Worm (Caenorhabditis elegans): ENCODE measurements around the gene R03G8.1.

The R03G8.1 gene

ce11 chrX:13084273-13084672, at the start of gene R03G8.1:
R03G8.1 (plus strand) TSS chrX:13084573.
- TF ChIP-seq vab-7 (GFP tag; IDR thresholded peaks at IDR 0.05): no peak
- no peak for TF ChIP-seq dpl-1 (GFP tag; optimal IDR thresholded peaks at IDR 0.05)
- no peak for TF ChIP-seq lin-39 (tag; optimal IDR thresholded peaks at IDR 0.05)
- no peak for TF ChIP-seq nhr-25 (tag; optimal IDR thresholded peaks at IDR 0.05; ENCODE audit: borderline replicate concordance, insufficient read depth)
- TF ChIP-seq mep-1 (tag; optimal IDR thresholded peaks at IDR 0.05): no peak
- TF ChIP-seq rbr-2 (tag; optimal IDR thresholded peaks at IDR 0.05): no peak
- TF ChIP-seq R02D3.7 (tag; optimal IDR thresholded peaks at IDR 0.05): no peak

ce11 chrX:13038791-13039190, 45.6 kb upstream of the R03G8.1 start:
- TF ChIP-seq nhr-76 (tag; optimal IDR thresholded peaks at IDR 0.05): no peak
- TF ChIP-seq duxl-1 (tag; optimal IDR thresholded peaks at IDR 0.05; ENCODE audit: poor library complexity): peak; percentile 11
- TF ChIP-seq pha-4 (GFP tag; IDR thresholded peaks at IDR 0.05): peak; percentile 69; the same call in 1 of the 2 replicates
- TF ChIP-seq pha-4 (tag; optimal IDR thresholded peaks at IDR 0.05): no peak
- TF ChIP-seq lin-39 (tag; optimal IDR thresholded peaks at IDR 0.05): no peak
- peak; percentile 70; the same call in 1 of the 2 replicates for TF ChIP-seq tra-1 (GFP tag; IDR thresholded peaks at IDR 0.05)
- TF ChIP-seq ceh-20 (GFP tag; IDR thresholded peaks at IDR 0.05): no peak
- no peak for TF ChIP-seq ceh-44 (GFP tag; IDR thresholded peaks at IDR 0.05)
- TF ChIP-seq nhr-6 (tag; optimal IDR thresholded peaks at IDR 0.05): no peak
- peak; percentile 74 for TF ChIP-seq lim-7 (GFP tag; IDR thresholded peaks at IDR 0.05)
- peak; percentile 57; the same call in 1 of the 2 replicates for TF ChIP-seq hmg-1.1 (GFP tag; IDR thresholded peaks at IDR 0.05)
- peak; percentile 45 for TF ChIP-seq unc-130 (GFP tag; optimal IDR thresholded peaks at IDR 0.05)
- no peak for TF ChIP-seq lin-29 (GFP tag; IDR thresholded peaks at IDR 0.05)
- TF ChIP-seq dmd-8 (GFP tag; IDR thresholded peaks at IDR 0.05): 0 out of 2 replicates have a peak, but pooled peaks have one; percentile 71
- TF ChIP-seq Y75B8A.6 (GFP tag; IDR thresholded peaks at IDR 0.05): peak; percentile 58; the same call in 1 of the 2 replicates
- TF ChIP-seq lir-3 (tag; optimal IDR thresholded peaks at IDR 0.05): peak; percentile 58
- TF ChIP-seq F26F4.8 (GFP tag; conservative IDR thresholded peaks at IDR 0.05): peak; percentile 79; the same call in 1 of the 2 replicates
- TF ChIP-seq nhr-10 (tag; optimal IDR thresholded peaks at IDR 0.05): no peak
- no peak for TF ChIP-seq Y5F2A.4 (GFP tag; optimal IDR thresholded peaks at IDR 0.05)
- TF ChIP-seq spr-3 (GFP tag; optimal IDR thresholded peaks at IDR 0.05): peak; percentile 12
- peak; percentile 43 for TF ChIP-seq ztf-7 (tag; optimal IDR thresholded peaks at IDR 0.05)
- no peak for TF ChIP-seq fos-1 (tag; optimal IDR thresholded peaks at IDR 0.05)
- no peak for TF ChIP-seq F44E2.7 (GFP tag; IDR thresholded peaks at IDR 0.05)
- TF ChIP-seq dve-1 (tag; optimal IDR thresholded peaks at IDR 0.05; ENCODE audit: insufficient read depth): peak; percentile 83
- TF ChIP-seq ceh-32 (tag; optimal IDR thresholded peaks at IDR 0.05; ENCODE audit: poor library complexity): no peak
- TF ChIP-seq madf-5 (GFP tag; IDR thresholded peaks at IDR 0.05): peak in 1 of 2 experiments; percentile 80; a peak in 1 of 4 replicates
- peak; percentile 70 for TF ChIP-seq dmd-6 (GFP tag; IDR thresholded peaks at IDR 0.05)
- TF ChIP-seq snpc-4 (tag; optimal IDR thresholded peaks at IDR 0.05): no peak
- TF ChIP-seq tag-97 (GFP tag; IDR thresholded peaks at IDR 0.05): no peak
- TF ChIP-seq daf-16 (GFP tag; optimal IDR thresholded peaks at IDR 0.05): peak; percentile 67 to 89
- peak; percentile 96 for TF ChIP-seq daf-16 (tag; optimal IDR thresholded peaks at IDR 0.05)
- no peak for TF ChIP-seq ztf-11 (tag; optimal IDR thresholded peaks at IDR 0.05)
- no peak for TF ChIP-seq mdt-29 (GFP tag; IDR thresholded peaks at IDR 0.05)
- TF ChIP-seq spr-1 (tag; optimal IDR thresholded peaks at IDR 0.05): peak; percentile 26
- peak; percentile 71 for TF ChIP-seq vab-7 (GFP tag; IDR thresholded peaks at IDR 0.05)
- peak; percentile 74 for TF ChIP-seq nhr-41 (GFP tag; IDR thresholded peaks at IDR 0.05)
- peak; percentile 86 for TF ChIP-seq snpc-1.2 (GFP tag; IDR thresholded peaks at IDR 0.05)
- TF ChIP-seq arid-1 (GFP tag; conservative IDR thresholded peaks at IDR 0.05): peak; percentile 83
- peak; percentile 84 for TF ChIP-seq dmd-9 (GFP tag; IDR thresholded peaks at IDR 0.05)
- TF ChIP-seq zag-1 (tag; optimal IDR thresholded peaks at IDR 0.05): no peak
- no peak for TF ChIP-seq nhr-42 (GFP tag; IDR thresholded peaks at IDR 0.05)
- no peak for TF ChIP-seq daf-19 (GFP tag; conservative IDR thresholded peaks at IDR 0.05)
- peak; percentile 1 for TF ChIP-seq zip-2 (tag; optimal IDR thresholded peaks at IDR 0.05)
- no peak for TF ChIP-seq ceh-62 (tag; optimal IDR thresholded peaks at IDR 0.05)
- no peak for TF ChIP-seq pqm-1 (tag; optimal IDR thresholded peaks at IDR 0.05)

Measured in whole organism, L4 larva.